Worm (Caenorhabditis elegans): ENCODE data around the gene K02E7.1.

The K02E7.1 gene

ce11 chrII:1102209-1102608 is 19.2 kb downstream of the K02E7.1 start:
- TF ChIP-seq mep-1 (tag; optimal IDR thresholded peaks at IDR 0.05) (no peak), lin-38 (GFP tag; IDR thresholded peaks at IDR 0.05) (0 out of 2 replicates have a peak, but pooled peaks have one; percentile 18)

- TF ChIP-seq pqm-1 (tag; optimal IDR thresholded peaks at IDR 0.05) = peak; percentile 100
- no peak for TF ChIP-seq daf-19 (GFP tag; conservative IDR thresholded peaks at IDR 0.05)
- TF ChIP-seq attf-4 (tag; optimal IDR thresholded peaks at IDR 0.05) = no peak
- no peak for TF ChIP-seq snpc-4 (tag; optimal IDR thresholded peaks at IDR 0.05)
- TF ChIP-seq nhr-102 (tag; optimal IDR thresholded peaks at IDR 0.05) = peak; percentile 87
- no peak for TF ChIP-seq spr-3 (GFP tag; optimal IDR thresholded peaks at IDR 0.05)
- no peak for TF ChIP-seq F26F4.8 (GFP tag; conservative IDR thresholded peaks at IDR 0.05)
- no peak for TF ChIP-seq daf-8 (GFP tag; IDR thresholded peaks at IDR 0.05)
- peak; percentile 99 for TF ChIP-seq dmd-6 (GFP tag; IDR thresholded peaks at IDR 0.05)
- TF ChIP-seq dve-1 (tag; optimal IDR thresholded peaks at IDR 0.05; ENCODE audit: insufficient read depth) = peak; percentile 94
- no peak for TF ChIP-seq F37D6.2 (tag; optimal IDR thresholded peaks at IDR 0.05)
- no peak for TF ChIP-seq lin-15B (tag; optimal IDR thresholded peaks at IDR 0.05)
- TF ChIP-seq hmg-1.1 (GFP tag; IDR thresholded peaks at IDR 0.05) = no peak
- peak; percentile 93 for TF ChIP-seq hlh-11 (tag; optimal IDR thresholded peaks at IDR 0.05)
- TF ChIP-seq saeg-2 (GFP tag; IDR thresholded peaks at IDR 0.05) = 0 out of 2 replicates have a peak, but pooled peaks have one; percentile 30
- peak; percentile 97 for TF ChIP-seq php-3 (GFP tag; IDR thresholded peaks at IDR 0.05)
- TF ChIP-seq hlh-30 (tag; optimal IDR thresholded peaks at IDR 0.05; ENCODE audit: insufficient read depth) = no peak
- no peak for TF ChIP-seq vab-7 (GFP tag; IDR thresholded peaks at IDR 0.05)
- no peak for TF ChIP-seq arid-1 (GFP tag; conservative IDR thresholded peaks at IDR 0.05)
- peak in 1 of 2 experiments; percentile 54 for TF ChIP-seq lsy-2 (tag; optimal IDR thresholded peaks at IDR 0.05)
- no peak for TF ChIP-seq mdt-29 (GFP tag; IDR thresholded peaks at IDR 0.05)
- TF ChIP-seq nhr-48 (tag; optimal IDR thresholded peaks at IDR 0.05) = peak; percentile 31
- peak; percentile 50 for TF ChIP-seq jun-1 (tag; optimal IDR thresholded peaks at IDR 0.05)
- TF ChIP-seq F49E8.2 (tag; optimal IDR thresholded peaks at IDR 0.05; ENCODE audit: borderline replicate concordance) = no peak
- no peak for TF ChIP-seq fos-1 (tag; optimal IDR thresholded peaks at IDR 0.05)
- peak; percentile 71 for TF ChIP-seq cey-2 (tag; optimal IDR thresholded peaks at IDR 0.05; ENCODE audit: borderline replicate concordance, insufficient read depth)
- no peak for TF ChIP-seq lin-29 (GFP tag; IDR thresholded peaks at IDR 0.05)
- TF ChIP-seq ces-1 (GFP tag; optimal IDR thresholded peaks at IDR 0.05) = no peak
- TF ChIP-seq madf-9 (GFP tag; conservative IDR thresholded peaks at IDR 0.05) = no peak
- TF ChIP-seq madf-5 (GFP tag; IDR thresholded peaks at IDR 0.05) = no peak
- TF ChIP-seq tra-1 (GFP tag; IDR thresholded peaks at IDR 0.05) = peak; percentile 97
- peak; percentile 99 for TF ChIP-seq nhr-28 (tag; optimal IDR thresholded peaks at IDR 0.05)
- peak in 1 of 2 experiments; percentile 23 for TF ChIP-seq unc-62 (GFP tag; optimal IDR thresholded peaks at IDR 0.05 in 1 of 2)
- TF ChIP-seq unc-62 (tag; optimal IDR thresholded peaks at IDR 0.05) = no peak
- TF ChIP-seq mes-2 (tag; optimal IDR thresholded peaks at IDR 0.05; ENCODE audit: poor library complexity, severe bottlenecking) = peak; percentile 33
- TF ChIP-seq nhr-41 (GFP tag; IDR thresholded peaks at IDR 0.05) = 0 out of 2 replicates have a peak, but pooled peaks have one; percentile 59
- peak; percentile 95 for TF ChIP-seq nhr-77 (tag; optimal IDR thresholded peaks at IDR 0.05)
- TF ChIP-seq snpc-1.2 (GFP tag; IDR thresholded peaks at IDR 0.05) = no peak
- peak in 1 of 2 experiments; percentile 55 for TF ChIP-seq daf-16 (GFP tag; optimal IDR thresholded peaks at IDR 0.05)
- peak; percentile 96 for TF ChIP-seq daf-16 (tag; optimal IDR thresholded peaks at IDR 0.05)
- no peak for TF ChIP-seq aly-2 (tag; optimal IDR thresholded peaks at IDR 0.05)
- TF ChIP-seq R02D3.7 (tag; optimal IDR thresholded peaks at IDR 0.05) = no peak
- TF ChIP-seq D1046.2 (GFP tag; IDR thresholded peaks at IDR 0.05) = no peak
- no peak for TF ChIP-seq skn-1 (tag; optimal IDR thresholded peaks at IDR 0.05)
- TF ChIP-seq ceh-62 (tag; optimal IDR thresholded peaks at IDR 0.05) = no peak
- TF ChIP-seq ceh-20 (GFP tag; IDR thresholded peaks at IDR 0.05) = 0 out of 2 replicates have a peak, but pooled peaks have one; percentile 19
Measured at ce11 chrII:1103484-1104100, 20.6 kb downstream of the K02E7.1 start.

Data from whole organism, L4 larva.